Fruit fly (Drosophila melanogaster) whole organism, prepupa: ENCODE results near the gene Hph.

Experiments
- Blimp-1 ChIP-seq: fragments of 200-800 bp; sonication (Bioruptor generic); optimal IDR thresholded peaks from 3 replicates; lab custom pipeline; 2017; ENCODE audit warnings: missing biosample characterization, missing genetic modification characterization, mild to moderate bottlenecking, moderate library complexity, missing genetic modification reagents
- CG10631 ChIP-seq: fragments of 200-800 bp; sonication (Bioruptor generic); optimal IDR thresholded peaks from 2 replicates; lab custom pipeline; 2016; ENCODE audit warnings: missing biosample characterization, missing genetic modification characterization
- CG10669 ChIP-seq: fragments of 200-800 bp; sonication (Bioruptor generic); optimal IDR thresholded peaks from 3 replicates; lab custom pipeline; 2018; ENCODE audit warnings: missing biosample characterization, mild to moderate bottlenecking, missing genetic modification characterization, moderate library complexity
- CG11294 ChIP-seq: fragments of 200-800 bp; sonication (Bioruptor generic); IDR thresholded peaks from 2 replicates; pipeline ENCODE4 v1.3.6; 2022; ENCODE audit warnings: missing biosample characterization, missing genetic modification characterization
- CG11902 ChIP-seq: fragments of 200-800 bp; sonication (Bioruptor generic); optimal IDR thresholded peaks from 3 replicates; lab custom pipeline; 2016; ENCODE audit warnings: missing biosample characterization, missing genetic modification characterization
- CG1621 ChIP-seq: fragments of 200-800 bp; sonication (Bioruptor generic); optimal IDR thresholded peaks from 3 replicates; lab custom pipeline; 2018; ENCODE audit warnings: missing biosample characterization, mild to moderate bottlenecking, missing genetic modification characterization
- CG16779 ChIP-seq: fragments of 200-800 bp; sonication (Bioruptor generic); optimal IDR thresholded peaks from 3 replicates; lab custom pipeline; 2017; ENCODE audit warnings: missing biosample characterization, mild to moderate bottlenecking, missing genetic modification characterization
- CG32006 ChIP-seq: fragments of 200-800 bp; sonication (Bioruptor generic); optimal IDR thresholded peaks from 3 replicates; lab custom pipeline; 2017; ENCODE audit warnings: missing biosample characterization, mild to moderate bottlenecking, missing genetic modification characterization
- CG3919 ChIP-seq: fragments of 200-800 bp; sonication (Bioruptor generic); optimal IDR thresholded peaks from 3 replicates; lab custom pipeline; 2016; ENCODE audit warnings: missing biosample characterization, missing genetic modification characterization
- CG6792 ChIP-seq: fragments of 200-800 bp; sonication (Bioruptor generic); optimal IDR thresholded peaks from 3 replicates; lab custom pipeline; 2016; ENCODE audit warnings: missing biosample characterization, missing genetic modification characterization
- CG6808 ChIP-seq: fragments of 200-800 bp; sonication (Bioruptor generic); optimal IDR thresholded peaks from 3 replicates; lab custom pipeline; 2017; ENCODE audit warnings: missing biosample characterization, missing genetic modification characterization, mild to moderate bottlenecking, moderate library complexity, missing genetic modification reagents
- CG6854 ChIP-seq: fragments of 200-800 bp; sonication (Bioruptor generic); optimal IDR thresholded peaks from 2 replicates; lab custom pipeline; 2017; ENCODE audit warnings: missing biosample characterization, mild to moderate bottlenecking, missing genetic modification characterization
- CG7368 ChIP-seq: fragments of 200-800 bp; sonication (Bioruptor generic); optimal IDR thresholded peaks from 3 replicates; lab custom pipeline; 2016; ENCODE audit warnings: missing biosample characterization, missing genetic modification characterization
- CG8632 ChIP-seq: fragments of 200-800 bp; sonication (Bioruptor generic); optimal IDR thresholded peaks from 3 replicates; lab custom pipeline; 2016; ENCODE audit warnings: missing biosample characterization, missing genetic modification characterization
- CG9139 ChIP-seq: fragments of 200-800 bp; sonication (Bioruptor generic); optimal IDR thresholded peaks from 3 replicates; lab custom pipeline; 2017; ENCODE audit warnings: missing biosample characterization, mild to moderate bottlenecking, missing genetic modification characterization
- Eip78C ChIP-seq: fragments of 200-800 bp; sonication (Bioruptor generic); peaks from one replicate; lab custom pipeline; 2016; ENCODE audit warnings: missing biosample characterization, missing genetic modification characterization
- Eip93F ChIP-seq: fragments of 200-800 bp; sonication (Bioruptor generic); optimal IDR thresholded peaks from 2 replicates; lab custom pipeline; 2016; ENCODE audit warnings: missing biosample characterization, mild to moderate bottlenecking, missing genetic modification characterization
- Ets21C ChIP-seq: fragments of 200-800 bp; sonication (Bioruptor generic); optimal IDR thresholded peaks from 3 replicates; lab custom pipeline; 2016; ENCODE audit warnings: missing biosample characterization, missing genetic modification characterization
- Hr38 ChIP-seq: sonication (Bioruptor generic); optimal IDR thresholded peaks from 2 replicates; lab custom pipeline; 2016; ENCODE audit warnings: missing biosample characterization, missing genetic modification characterization
- Lpt ChIP-seq: fragments of 200-800 bp; sonication (Bioruptor generic); optimal IDR thresholded peaks from 3 replicates; lab custom pipeline; 2016; ENCODE audit warnings: missing biosample characterization, missing genetic modification characterization
- Met ChIP-seq: fragments of 200-800 bp; sonication (Bioruptor generic); optimal IDR thresholded peaks from 3 replicates; lab custom pipeline; 2016; ENCODE audit warnings: missing biosample characterization, missing genetic modification characterization
- Smox ChIP-seq: fragments of 200-800 bp; sonication (Bioruptor generic); optimal IDR thresholded peaks from 3 replicates; lab custom pipeline; 2016; ENCODE audit warnings: missing biosample characterization, missing genetic modification characterization
- Sox102F ChIP-seq: fragments of 200-800 bp; sonication (Bioruptor generic); optimal IDR thresholded peaks from 2 replicates; lab custom pipeline; 2016; ENCODE audit warnings: missing biosample characterization, mild to moderate bottlenecking, missing genetic modification characterization
- Sox14 ChIP-seq: fragments of 200-800 bp; sonication (Bioruptor generic); optimal IDR thresholded peaks from 3 replicates; lab custom pipeline; 2016; ENCODE audit warnings: missing biosample characterization, missing genetic modification characterization
- dsx ChIP-seq: fragments of 200-800 bp; optimal IDR thresholded peaks from 3 replicates; lab custom pipeline; 2019; ENCODE audit warnings: missing biosample characterization, mild to moderate bottlenecking, missing genetic modification characterization, moderate library complexity; ENCODE audit not compliant: poor library complexity, severe bottlenecking
- eg ChIP-seq: fragments of 200-800 bp; sonication (Bioruptor generic); IDR thresholded peaks from 3 replicates; pipeline ENCODE4 v1.3.6; 2022; ENCODE audit warnings: missing biosample characterization, missing genetic modification characterization
- esn ChIP-seq: fragments of 200-800 bp; sonication (Bioruptor generic); optimal IDR thresholded peaks from 2 replicates; lab custom pipeline; 2016; ENCODE audit warnings: missing biosample characterization, mild to moderate bottlenecking, missing genetic modification characterization, moderate library complexity
- fkh ChIP-seq: fragments of 200-800 bp; sonication (Bioruptor generic); optimal IDR thresholded peaks from 3 replicates; lab custom pipeline; 2017; ENCODE audit warnings: missing biosample characterization, mild to moderate bottlenecking, missing genetic modification characterization, moderate library complexity
- lz ChIP-seq: fragments of 200-800 bp; sonication (Bioruptor generic); optimal IDR thresholded peaks from 3 replicates; lab custom pipeline; 2016; ENCODE audit warnings: missing biosample characterization, missing genetic modification characterization
- pdm3 ChIP-seq: fragments of 200-800 bp; sonication (Bioruptor generic); optimal IDR thresholded peaks from 3 replicates; lab custom pipeline; 2016; ENCODE audit warnings: missing biosample characterization, missing genetic modification characterization
- ss ChIP-seq, 2 experiments: fragments of 200-800 bp; sonication (Bioruptor generic); optimal IDR thresholded peaks; 2 replicates in 1 of 2; 3 replicates in 1 of 2; lab custom pipeline; 2017 to 2018; ENCODE audit warnings: mild to moderate bottlenecking in 2 of 2, missing biosample characterization in 2 of 2, missing genetic modification characterization in 2 of 2, moderate library complexity in 1 of 2
- svp ChIP-seq: fragments of 200-800 bp; sonication (Bioruptor generic); peaks from one replicate; lab custom pipeline; 2016; ENCODE audit warnings: missing biosample characterization, missing genetic modification characterization
- vri ChIP-seq: fragments of 200-800 bp; sonication (Bioruptor generic); optimal IDR thresholded peaks from 3 replicates; lab custom pipeline; 2016; ENCODE audit warnings: missing biosample characterization, mild to moderate bottlenecking, missing genetic modification characterization

Gene Hph

dm6 chr3R:5301905-5302304, 45.1 kb downstream of the Hph start:
- TF ChIP-seq CG8632 (GFP tag; lab: Kevin White, UChicago) (peak; percentile 1), vri (GFP tag; lab: Kevin White, UChicago) (peak; percentile 29), ss (GFP tag; optimal IDR thresholded peaks at IDR 0.05; lab: Kevin White, UChicago) (peak in 1 of 2 experiments; percentile 28), CG6792 (peak; percentile 27), Blimp-1 (no peak), CG16779 (no peak), Lpt (GFP tag; lab: Kevin White, UChicago) (no peak), dsx (GFP tag; lab: Kevin White, UChicago) (no peak), Met (peak; percentile 16), CG6854 (GFP tag; lab: Kevin White, UChicago) (peak; percentile 17), CG32006 (GFP tag; lab: Kevin White, UChicago) (no peak), CG10669 (GFP tag; lab: Kevin White, UChicago) (no peak), CG10631 (GFP tag; lab: Kevin White, UChicago) (no peak), eg (GFP tag; lab: Robert Waterston, UW) (no peak), Sox102F (no peak), pdm3 (GFP tag; lab: Kevin White, UChicago) (no peak), CG1621 (tag; lab: Kevin White, UChicago) (no peak), fkh (peak; percentile 77)

DNA sequence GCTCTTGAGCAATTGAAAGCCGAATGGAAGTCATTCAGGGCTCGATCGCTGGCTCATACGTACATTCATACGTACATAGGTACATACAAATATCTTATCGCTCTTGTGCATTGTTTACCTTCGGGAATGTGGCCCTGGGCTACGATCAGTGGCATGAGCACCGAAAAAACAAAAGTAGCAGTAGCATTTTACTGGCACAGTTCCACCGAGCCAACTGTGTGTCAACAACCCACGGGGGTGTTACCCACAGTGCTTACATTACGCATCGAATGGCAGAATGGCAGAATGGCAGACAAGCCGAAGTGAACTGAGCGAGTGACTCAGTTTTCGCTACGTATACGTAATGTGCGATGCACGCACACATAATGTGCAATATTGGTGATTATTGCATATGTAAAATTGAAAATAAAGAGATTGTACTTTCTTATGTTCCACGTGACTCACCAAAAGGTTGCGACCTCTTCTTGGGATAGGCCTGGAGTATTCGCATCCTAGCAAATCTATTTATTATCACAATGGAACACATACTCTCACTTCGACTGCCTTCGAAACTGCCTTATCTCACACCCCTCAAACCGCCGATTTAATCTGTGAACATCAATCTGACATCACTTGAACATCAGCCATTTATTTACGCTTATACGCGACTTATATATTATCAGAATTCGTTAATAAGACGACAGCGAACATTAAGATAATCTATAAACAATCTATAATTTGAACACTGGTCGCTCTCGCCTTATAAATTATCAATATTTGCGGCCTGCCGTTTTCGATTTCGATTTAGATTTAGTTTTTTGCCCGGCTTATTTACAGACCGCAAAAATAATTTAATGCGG, 46.3 kb downstream of the Hph start:
- peak; percentile 33 for TF ChIP-seq CG9139 (GFP tag; lab: Kevin White, UChicago)
- no peak for TF ChIP-seq CG11902 (GFP tag; lab: Kevin White, UChicago)
- TF ChIP-seq Sox102F = peak; percentile 22
- TF ChIP-seq Smox (GFP tag; lab: Kevin White, UChicago) = no peak
- TF ChIP-seq Lpt (GFP tag; lab: Kevin White, UChicago) = no peak
- TF ChIP-seq ss (GFP tag; optimal IDR thresholded peaks at IDR 0.05; lab: Kevin White, UChicago) = peak in 1 of 2 experiments; percentile 31
- no peak for TF ChIP-seq CG10669 (GFP tag; lab: Kevin White, UChicago)
- peak; percentile 81 for TF ChIP-seq fkh
- peak; percentile 76 for TF ChIP-seq vri (GFP tag; lab: Kevin White, UChicago)
- peak; percentile 76 for TF ChIP-seq Eip93F (GFP tag; lab: Kevin White, UChicago)
- peak; percentile 1 for TF ChIP-seq CG6808
- no peak for TF ChIP-seq CG1621 (tag; lab: Kevin White, UChicago)
- peak; percentile 98 for TF ChIP-seq svp
- TF ChIP-seq esn (GFP tag; lab: Kevin White, UChicago) = peak; percentile 11
- TF ChIP-seq Sox14 (GFP tag; lab: Kevin White, UChicago) = peak; percentile 10
- peak; percentile 10 for TF ChIP-seq CG3919 (GFP tag; lab: Kevin White, UChicago)
- no peak for TF ChIP-seq CG11294
- peak; percentile 34 for TF ChIP-seq Eip78C (GFP tag; lab: Kevin White, UChicago)
- no peak for TF ChIP-seq Met
- no peak for TF ChIP-seq Ets21C (GFP tag; lab: Kevin White, UChicago)

- TF ChIP-seq fkh (peak; percentile 76), lz (GFP tag; lab: Kevin White, UChicago) (no peak), CG7368 (GFP tag; lab: Kevin White, UChicago) (no peak), Smox (GFP tag; lab: Kevin White, UChicago) (no peak), Ets21C (GFP tag; lab: Kevin White, UChicago) (no peak), Hr38 (GFP tag; lab: Kevin White, UChicago) (no peak), vri (GFP tag; lab: Kevin White, UChicago) (peak; percentile 37)
- TF ChIP-seq, all 60 proteins: peak for 2
These were observed 49.1 kb downstream of the Hph start for dm6 chr3R:5305850-5306483.
